Worm (Caenorhabditis elegans): Measurements from ENCODE around the gene fbxc-45.

DNA sequence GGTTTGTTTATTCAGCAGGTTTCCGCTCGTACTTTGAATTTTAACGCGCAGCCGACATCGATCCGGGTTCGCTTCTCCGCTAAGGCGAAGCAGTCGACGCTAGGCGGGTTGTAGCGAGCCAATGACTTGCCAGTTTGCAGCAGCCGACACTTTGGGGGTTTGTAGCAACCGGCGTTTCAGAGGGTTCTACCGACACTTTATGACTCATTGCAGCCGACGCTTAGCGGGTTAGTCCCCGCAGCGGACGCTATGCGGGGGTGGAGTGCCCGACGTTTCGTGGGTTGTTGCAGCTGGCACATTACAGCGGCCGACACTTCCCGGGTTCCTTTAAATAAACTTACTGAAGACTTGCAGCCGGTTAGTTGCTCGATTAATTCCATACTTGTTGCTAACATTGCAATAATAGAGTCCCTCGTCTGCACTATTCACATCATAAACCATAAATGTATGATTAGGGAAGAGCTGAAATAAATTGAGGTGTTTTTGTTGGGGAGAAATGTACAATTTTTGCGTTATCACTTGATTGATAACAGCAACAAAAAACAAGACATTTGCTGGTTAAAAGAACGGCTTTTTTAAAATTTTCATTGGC is 47.5 kb upstream of the fbxc-45 start, which contains the start of gene Y54G2A.57:
- TF ChIP-seq unc-130 (GFP tag; optimal IDR thresholded peaks at IDR 0.05) (no peak), ets-4 (GFP tag; optimal IDR thresholded peaks at IDR 0.05) (no peak), athp-1 (tag; optimal IDR thresholded peaks at IDR 0.05) (no peak), B0035.1 (tag; optimal IDR thresholded peaks at IDR 0.05) (no peak), mel-28 (tag; optimal IDR thresholded peaks at IDR 0.05; ENCODE audit: borderline replicate concordance) (no peak)
